Worm (Caenorhabditis elegans): ENCODE data around the gene F41E6.8.

The F41E6.8 gene

DNA sequence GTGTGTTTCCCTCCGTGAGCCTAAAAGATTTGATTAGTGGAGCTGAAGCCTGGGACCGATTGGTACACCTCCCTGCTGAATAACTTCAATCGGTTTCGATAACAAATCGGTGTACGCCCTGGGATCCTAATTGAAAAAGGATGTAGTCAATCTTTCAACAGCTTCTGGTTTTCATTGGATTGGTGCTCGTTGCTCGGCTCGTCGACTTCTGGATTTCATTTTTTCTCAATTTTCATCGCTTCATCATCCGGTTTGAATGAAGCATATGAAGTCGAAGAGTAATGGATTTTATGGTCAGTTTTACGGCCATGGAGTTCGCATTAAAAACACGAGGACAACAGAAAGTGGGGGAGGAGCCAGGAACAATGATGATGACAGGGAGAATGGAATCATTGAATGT is 45.4 kb downstream of the F41E6.8 start:
- TF ChIP-seq alr-1 (tag; optimal IDR thresholded peaks at IDR 0.05) (no peak), gmeb-1 (tag; optimal IDR thresholded peaks at IDR 0.05) (no peak)

ce11 chrV:8552460-8552859 is 48.9 kb downstream of the F41E6.8 start, which contains the start of gene acr-15:
Gene acr-15, plus strand, starts transcription at chrV:8552695.
- TF ChIP-seq nhr-129 (tag; optimal IDR thresholded peaks at IDR 0.05) (no peak), mbf-1 (tag; optimal IDR thresholded peaks at IDR 0.05) (no peak), ztf-4 (tag; optimal IDR thresholded peaks at IDR 0.05) (no peak), lin-13 (GFP tag; optimal IDR thresholded peaks at IDR 0.05) (no peak), ceh-16 (tag; optimal IDR thresholded peaks at IDR 0.05) (no peak), elt-1 (tag; optimal IDR thresholded peaks at IDR 0.05) (no peak), sma-9 (GFP tag; optimal IDR thresholded peaks at IDR 0.05) (peak; percentile 24), sma-9 (tag; optimal IDR thresholded peaks at IDR 0.05) (no peak)

Data from whole organism, L2 larva.